Worm (Caenorhabditis elegans) whole organism, early embryonic: Measurements from ENCODE around the gene Y44A6D.3.

Experiments
- B0310.2 ChIP-seq: sonication (generic microtip); optimal IDR thresholded peaks from 2 replicates; lab custom pipeline; 2016; ENCODE audit warnings: mild to moderate bottlenecking, missing genetic modification characterization, missing compliant biosample characterization
- F13C5.2 ChIP-seq: sonication (generic microtip); optimal IDR thresholded peaks from 2 replicates; lab custom pipeline; 2017; ENCODE audit warnings: mild to moderate bottlenecking, missing genetic modification characterization, inconsistent platforms, missing compliant biosample characterization
- ama-1 ChIP-seq: fragments of 150-350 bp; optimal IDR thresholded peaks from 2 replicates; lab custom pipeline; 2014
- hmbx-1 ChIP-seq: sonication (generic microtip); optimal IDR thresholded peaks from 2 replicates; lab custom pipeline; 2016; ENCODE audit warnings: mild to moderate bottlenecking, missing genetic modification characterization, missing compliant biosample characterization
- hmg-4 ChIP-seq: fragments of 200-800 bp; sonication (Bioruptor generic); optimal IDR thresholded peaks from 2 replicates; lab custom pipeline; 2018; ENCODE audit warnings: mild to moderate bottlenecking, missing genetic modification characterization, missing compliant biosample characterization
- pes-1 ChIP-seq: fragments of 200-800 bp; sonication (Bioruptor generic); IDR thresholded peaks from 2 replicates; pipeline ENCODE4 v1.3.6; 2022; ENCODE audit warnings: missing genetic modification reagents, missing genetic modification characterization, missing compliant biosample characterization
- sea-1 ChIP-seq: fragments of 200-800 bp; sonication (Bioruptor generic); conservative IDR thresholded peaks from 2 replicates; pipeline ENCODE4 v1.3.6; 2022; ENCODE audit warnings: missing genetic modification characterization, missing compliant biosample characterization
- tbx-37 ChIP-seq: fragments of 200-800 bp; sonication (Bioruptor generic); conservative IDR thresholded peaks from 2 replicates; pipeline ENCODE4 v1.3.6; 2022; ENCODE audit warnings: missing genetic modification reagents, missing genetic modification characterization, missing compliant biosample characterization

- TF ChIP-seq ama-1 (no peak), hmbx-1 (tag; lab: Kevin White, UChicago) (no peak), F13C5.2 (tag; lab: Kevin White, UChicago) (no peak), sea-1 (no peak), pes-1 (GFP tag; lab: Robert Waterston, UW) (no peak), tbx-37 (GFP tag; lab: Robert Waterston, UW) (no peak), hmg-4 (GFP tag; lab: Kevin White, UChicago) (no peak), B0310.2 (no peak)
Observed at ce11 chrV:20790011-20790410, 2.2 kb downstream of the Y44A6D.3 start, which contains the start of gene Y44A6D.1.
